Fruit fly (Drosophila melanogaster): Measurements from ENCODE around the gene CG32572.

CG32572 gene

DNA sequence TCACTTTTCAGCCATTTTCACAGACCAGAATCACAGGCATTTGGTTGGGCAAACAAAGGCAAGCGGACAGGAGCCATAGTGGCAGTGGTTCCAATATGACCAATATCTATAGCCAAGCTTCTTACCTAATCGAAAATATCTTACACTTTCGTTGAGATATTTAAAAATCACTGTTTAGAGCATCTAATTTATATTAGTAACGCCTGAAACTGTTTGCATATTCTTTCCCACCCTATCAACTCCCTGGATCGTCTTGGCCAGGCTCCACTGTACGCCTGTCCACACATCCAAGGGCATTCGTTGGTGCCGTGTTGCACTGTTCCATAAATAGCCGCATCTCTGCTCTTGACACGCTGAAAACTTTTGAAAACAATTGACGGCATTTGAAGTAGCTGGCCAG is 30.5 kb upstream of the CG32572 start (continued):
- peak; percentile 25 for TF ChIP-seq CG13424 (tag; optimal IDR thresholded peaks at IDR 0.05)
- TF ChIP-seq CG18599 (GFP tag; optimal IDR thresholded peaks at IDR 0.05): no peak
- TF ChIP-seq lilli (GFP tag; optimal IDR thresholded peaks at IDR 0.05): no peak
- no peak for TF ChIP-seq D (optimal IDR thresholded peaks at IDR 0.05)
- TF ChIP-seq D (GFP tag; optimal IDR thresholded peaks at IDR 0.05): peak; percentile 24
- no peak for TF ChIP-seq CG9797 (GFP tag; optimal IDR thresholded peaks at IDR 0.05)
- TF ChIP-seq CG6175 (GFP tag; IDR thresholded peaks at IDR 0.05): no peak
- no peak for TF ChIP-seq CG9727 (GFP tag; optimal IDR thresholded peaks at IDR 0.05)
- no peak for TF ChIP-seq Six4 (GFP tag; optimal IDR thresholded peaks at IDR 0.05)
- TF ChIP-seq stc (GFP tag; IDR thresholded peaks at IDR 0.05): 0 out of 2 replicates have a peak, but pooled peaks have one; percentile 21
- no peak for TF ChIP-seq Fer3 (tag; optimal IDR thresholded peaks at IDR 0.05)
- no peak for TF ChIP-seq CG31365 (tag; optimal IDR thresholded peaks at IDR 0.05)
- TF ChIP-seq CG3065 (GFP tag; optimal IDR thresholded peaks at IDR 0.05): no peak
- TF ChIP-seq CG8290 (GFP tag; optimal IDR thresholded peaks at IDR 0.05): no peak
- TF ChIP-seq CG8290 (tag; optimal IDR thresholded peaks at IDR 0.05): no peak
- no peak for TF ChIP-seq Neu2 (GFP tag; optimal IDR thresholded peaks at IDR 0.05; ENCODE audit: borderline replicate concordance)
- no peak for TF ChIP-seq CG33557 (GFP tag; optimal IDR thresholded peaks at IDR 0.05)
- TF ChIP-seq hb (GFP tag; IDR thresholded peaks at IDR 0.05; ENCODE audit: partially characterized antibody): no peak
- TF ChIP-seq sqz (GFP tag; optimal IDR thresholded peaks at IDR 0.05): no peak
- TF ChIP-seq repo (GFP tag; optimal IDR thresholded peaks at IDR 0.05): no peak
- no peak for TF ChIP-seq CG6854 (GFP tag; optimal IDR thresholded peaks at IDR 0.05)
- TF ChIP-seq ab (GFP tag; optimal IDR thresholded peaks at IDR 0.05): no peak
- no peak for TF ChIP-seq CG10959 (GFP tag; IDR thresholded peaks at IDR 0.05)
- TF ChIP-seq pita (GFP tag; optimal IDR thresholded peaks at IDR 0.05): no peak
- no peak for TF ChIP-seq nerfin-2 (GFP tag; IDR thresholded peaks at IDR 0.05; ENCODE audit: partially characterized antibody)
- TF ChIP-seq CG2116 (GFP tag; optimal IDR thresholded peaks at IDR 0.05): no peak
- TF ChIP-seq Lpt (GFP tag; optimal IDR thresholded peaks at IDR 0.05): no peak
- TF ChIP-seq CG9609 (GFP tag; optimal IDR thresholded peaks at IDR 0.05): no peak
- no peak for TF ChIP-seq CG7786 (GFP tag; optimal IDR thresholded peaks at IDR 0.05)
- no peak for TF ChIP-seq maf-S (GFP tag; optimal IDR thresholded peaks at IDR 0.05)
- no peak for TF ChIP-seq CG8765 (GFP tag; IDR thresholded peaks at IDR 0.05)
- TF ChIP-seq CG10209 (GFP tag; optimal IDR thresholded peaks at IDR 0.05): no peak
- no peak for TF ChIP-seq Kr (GFP tag; optimal IDR thresholded peaks at IDR 0.05)
- TF ChIP-seq CG13287 (GFP tag; IDR thresholded peaks at IDR 0.05; ENCODE audit: partially characterized antibody): no peak
- TF ChIP-seq CG31224 (GFP tag; IDR thresholded peaks at IDR 0.05): no peak
- no peak for TF ChIP-seq CG13123 (GFP tag; optimal IDR thresholded peaks at IDR 0.05)
- no peak for TF ChIP-seq CG3163 (GFP tag; optimal IDR thresholded peaks at IDR 0.05)
- no peak for TF ChIP-seq slbo (GFP tag; IDR thresholded peaks at IDR 0.05)
- no peak for TF ChIP-seq NFAT (GFP tag; IDR thresholded peaks at IDR 0.05)
- TF ChIP-seq Oaz (GFP tag; IDR thresholded peaks at IDR 0.05): no peak
- TF ChIP-seq Tbp (GFP tag; optimal IDR thresholded peaks at IDR 0.05): no peak
- TF ChIP-seq CG13894 (tag; optimal IDR thresholded peaks at IDR 0.05): no peak
- TF ChIP-seq cas (GFP tag; IDR thresholded peaks at IDR 0.05): no peak
- no peak for TF ChIP-seq CG11398 (GFP tag; optimal IDR thresholded peaks at IDR 0.05)
- no peak for TF ChIP-seq ERR (GFP tag; optimal IDR thresholded peaks at IDR 0.05)
- TF ChIP-seq psq (GFP tag; optimal IDR thresholded peaks at IDR 0.05): no peak
- no peak for TF ChIP-seq CG10565 (GFP tag; optimal IDR thresholded peaks at IDR 0.05)
- no peak for TF ChIP-seq Atf-2 (GFP tag; optimal IDR thresholded peaks at IDR 0.05)
- no peak for TF ChIP-seq CG12391 (tag; optimal IDR thresholded peaks at IDR 0.05)
- TF ChIP-seq ap (GFP tag; IDR thresholded peaks at IDR 0.05): 0 out of 2 replicates have a peak, but pooled peaks have one; percentile 3
- no peak for TF ChIP-seq CG12155 (GFP tag; optimal IDR thresholded peaks at IDR 0.05)
- no peak for TF ChIP-seq fru (optimal IDR thresholded peaks at IDR 0.05)
- TF ChIP-seq mld (GFP tag; IDR thresholded peaks at IDR 0.05; ENCODE audit: partially characterized antibody): no peak
